Worm (Caenorhabditis elegans): ENCODE results near the gene ins-14.

ins-14 gene

DNA sequence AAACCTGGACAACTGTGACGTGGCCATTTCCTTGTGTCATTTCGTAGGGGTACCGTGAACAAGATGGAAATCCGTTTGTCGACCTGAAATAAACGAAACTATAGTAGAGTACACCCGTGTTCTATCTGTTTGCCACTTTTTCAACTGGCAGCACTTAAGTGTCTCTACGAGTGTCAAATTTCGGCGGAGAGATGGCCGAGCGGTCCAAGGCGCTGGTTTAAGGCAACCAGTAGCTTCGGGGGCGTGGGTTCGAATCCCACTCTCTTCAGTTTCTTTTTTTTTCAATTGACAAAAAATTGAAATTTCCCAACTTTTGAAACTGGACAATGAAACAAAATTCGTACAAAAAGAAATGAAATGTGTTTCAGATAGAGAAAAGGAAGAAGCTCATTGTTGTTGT is 24.0 kb downstream of the ins-14 start (continued):
- TF ChIP-seq ztf-28 (GFP tag; IDR thresholded peaks at IDR 0.05), result peak; percentile 65; the same call in 1 of the 2 replicates
- TF ChIP-seq lsl-1 (GFP tag; optimal IDR thresholded peaks at IDR 0.05), result no peak
- TF ChIP-seq ztf-6 (GFP tag; IDR thresholded peaks at IDR 0.05), result no peak
- 0 out of 2 replicates have a peak, but pooled peaks have one; percentile 30 for TF ChIP-seq attf-3 (GFP tag; conservative IDR thresholded peaks at IDR 0.05)
- TF ChIP-seq C17E4.6 (GFP tag; IDR thresholded peaks at IDR 0.05), result no peak
- TF ChIP-seq lin-35 (GFP tag; optimal IDR thresholded peaks at IDR 0.05), result no peak
- TF ChIP-seq chd-7 (tag; optimal IDR thresholded peaks at IDR 0.05), result peak; percentile 39
- no peak for TF ChIP-seq B0035.1 (tag; optimal IDR thresholded peaks at IDR 0.05)
- TF ChIP-seq ztf-25 (GFP tag; IDR thresholded peaks at IDR 0.05), result 0 out of 2 replicates have a peak, but pooled peaks have one; percentile 45

- TF ChIP-seq F37B4.10 (GFP tag; IDR thresholded peaks at IDR 0.05) (no peak), lsl-1 (GFP tag; optimal IDR thresholded peaks at IDR 0.05) (no peak), dox-1 (GFP tag; IDR thresholded peaks at IDR 0.05) (no peak), Y56A3A.18 (GFP tag; IDR thresholded peaks at IDR 0.05) (no peak), T07F8.4 (tag; optimal IDR thresholded peaks at IDR 0.05) (no peak)
Measured at ce11 chrII:6718221-6718620, 27.4 kb downstream of the ins-14 start, which contains the start of gene tsp-10. Gene tsp-10 (plus strand): TSS chrII:6718586.

DNA sequence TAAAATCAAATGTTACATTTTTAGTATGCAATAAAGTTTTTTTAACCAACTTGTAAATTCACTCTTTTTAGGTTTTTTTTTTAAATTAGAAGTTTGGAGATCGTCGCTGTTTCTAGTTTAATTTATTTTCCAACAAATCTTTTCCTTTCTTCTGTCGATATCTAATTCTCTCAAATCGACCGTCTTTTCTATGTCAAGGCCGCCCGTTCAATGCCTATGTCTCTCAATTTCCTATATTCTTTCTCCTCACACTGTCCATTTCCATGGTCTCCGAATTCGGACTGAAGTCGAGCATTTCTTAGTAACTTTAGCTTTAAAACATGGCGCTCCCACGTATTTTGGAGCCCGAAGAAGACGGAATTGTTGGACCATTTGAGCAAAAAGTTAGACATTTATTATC is 29.0 kb downstream of the ins-14 start, which contains the start of the genes T14B4.5 and T14B4.20:
TSS of gene T14B4.5 (plus strand) at position 226 of the 400 bp plus-strand sequence.
TSS of gene T14B4.20 (plus strand) at position 264 of the 400 bp plus-strand sequence.
- TF ChIP-seq fkh-3 (tag; optimal IDR thresholded peaks at IDR 0.05) (no peak), hmg-1.2 (GFP tag; IDR thresholded peaks at IDR 0.05) (peak; percentile 51; the same call in 1 of the 2 replicates), T26A5.8 (tag; optimal IDR thresholded peaks at IDR 0.05) (no peak), ztf-22 (GFP tag; optimal IDR thresholded peaks at IDR 0.05) (no peak), F10E7.11 (tag; optimal IDR thresholded peaks at IDR 0.05) (no peak), ceh-79 (tag; optimal IDR thresholded peaks at IDR 0.05) (no peak)

DNA sequence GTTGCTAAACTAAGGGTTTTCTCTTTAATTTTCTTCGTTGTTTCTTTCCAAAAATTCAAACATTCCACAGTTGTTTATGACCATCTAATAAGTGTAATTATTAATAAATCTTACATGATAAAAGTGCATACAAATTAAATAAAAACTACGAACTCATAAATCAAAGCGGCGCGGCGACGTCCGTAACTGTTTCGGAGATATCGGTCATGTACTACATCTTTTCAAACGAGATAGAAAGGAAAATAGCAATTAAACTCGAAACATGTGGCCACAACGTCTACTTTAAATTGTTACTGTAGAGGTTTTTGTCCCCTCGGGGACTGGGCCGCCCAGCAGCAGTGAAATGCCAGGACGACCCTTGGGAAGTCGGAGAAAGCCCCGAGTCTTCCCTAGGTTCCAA is 29.8 kb downstream of the ins-14 start:
- TF ChIP-seq madf-6 (GFP tag; IDR thresholded peaks at IDR 0.05) (no peak), bed-1 (GFP tag; IDR thresholded peaks at IDR 0.05) (no peak), athp-1 (tag; optimal IDR thresholded peaks at IDR 0.05) (no peak), F22D6.2 (tag; optimal IDR thresholded peaks at IDR 0.05) (no peak), dpl-1 (GFP tag; optimal IDR thresholded peaks at IDR 0.05) (no peak), Y95B8A.8 (GFP tag; IDR thresholded peaks at IDR 0.05) (no peak), ceh-79 (tag; optimal IDR thresholded peaks at IDR 0.05) (no peak), F52B5.7 (tag; optimal IDR thresholded peaks at IDR 0.05) (no peak), egl-44 (GFP tag; IDR thresholded peaks at IDR 0.05) (no peak), nhr-27 (tag; optimal IDR thresholded peaks at IDR 0.05) (no peak), unc-62 (GFP tag; optimal IDR thresholded peaks at IDR 0.05) (no peak), ccch-3 (GFP tag; optimal IDR thresholded peaks at IDR 0.05) (no peak), hrde-1 (tag; optimal IDR thresholded peaks at IDR 0.05; ENCODE audit: borderline replicate concordance) (no peak), ztf-22 (GFP tag; optimal IDR thresholded peaks at IDR 0.05) (no peak)

DNA sequence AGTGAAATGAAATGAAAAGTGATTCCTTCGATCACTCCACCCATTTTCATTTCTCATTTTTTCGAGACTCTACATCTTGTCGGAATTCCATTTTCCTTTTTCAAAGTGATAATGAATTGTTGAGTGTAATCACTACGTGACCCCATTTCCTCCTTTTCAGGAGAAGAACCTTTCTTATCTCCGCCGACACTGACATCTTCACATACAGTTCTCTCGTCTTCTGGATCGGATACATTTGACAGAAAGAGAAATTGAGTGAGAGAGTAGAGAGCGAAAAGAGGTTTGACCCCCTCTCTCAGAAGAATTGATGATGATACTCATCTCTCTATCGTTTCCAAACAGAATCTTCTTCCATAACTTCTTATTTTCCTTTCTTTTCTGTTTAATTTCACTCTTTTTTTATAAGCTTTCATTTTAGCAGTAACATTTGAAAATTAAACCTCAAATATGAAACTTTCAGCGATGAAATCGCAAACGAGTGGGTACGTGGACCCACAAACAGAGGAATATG is 31.7 kb downstream of the ins-14 start, which contains the start of gene dpy-2:
TSS of gene dpy-2 (plus strand) at position 461 of the 511 bp plus-strand sequence.
- TF ChIP-seq Y53G8AR.9 (GFP tag; conservative IDR thresholded peaks at IDR 0.05) (no peak), F57A8.1 (GFP tag; optimal IDR thresholded peaks at IDR 0.05) (no peak), lin-40 (tag; optimal IDR thresholded peaks at IDR 0.05) (no peak), Y79H2A.3 (GFP tag; conservative IDR thresholded peaks at IDR 0.05) (no peak), K11D2.4 (GFP tag; IDR thresholded peaks at IDR 0.05) (no peak), ztf-25 (GFP tag; IDR thresholded peaks at IDR 0.05) (no peak), ztf-6 (GFP tag; IDR thresholded peaks at IDR 0.05) (no peak), nfyb-1 (GFP tag; IDR thresholded peaks at IDR 0.05) (no peak), ceh-58 (GFP tag; IDR thresholded peaks at IDR 0.05) (no peak), B0035.1 (tag; optimal IDR thresholded peaks at IDR 0.05) (no peak), tlf-1 (GFP tag; optimal IDR thresholded peaks at IDR 0.05) (no peak), zim-3 (tag; optimal IDR thresholded peaks at IDR 0.05) (no peak), F49E8.2 (tag; optimal IDR thresholded peaks at IDR 0.05; ENCODE audit: insufficient read depth) (no peak), ztf-26 (tag; optimal IDR thresholded peaks at IDR 0.05) (no peak), F57C9.4 (tag; optimal IDR thresholded peaks at IDR 0.05) (no peak)
